Worm (Caenorhabditis elegans): ENCODE data around the gene glb-28.

ce11 chrX:15362152-15362922 lies 45.3 kb upstream of the glb-28 start:
- no peak for TF ChIP-seq nfya-1 (tag; optimal IDR thresholded peaks at IDR 0.05; ENCODE audit: borderline replicate concordance, insufficient read depth)
- no peak for TF ChIP-seq nhr-90 (tag; optimal IDR thresholded peaks at IDR 0.05)
- no peak for TF ChIP-seq sea-2 (GFP tag; IDR thresholded peaks at IDR 0.05)
- TF ChIP-seq B0261.1 (tag; optimal IDR thresholded peaks at IDR 0.05), result no peak
- no peak for TF ChIP-seq F49E8.2 (tag; optimal IDR thresholded peaks at IDR 0.05; ENCODE audit: insufficient read depth)
- peak; percentile 19 for TF ChIP-seq dpff-1 (tag; optimal IDR thresholded peaks at IDR 0.05)
- TF ChIP-seq madf-6 (GFP tag; IDR thresholded peaks at IDR 0.05), result no peak
- TF ChIP-seq pha-4 (tag; optimal IDR thresholded peaks at IDR 0.05), result no peak

Measured in whole organism, young adult.